Worm (Caenorhabditis elegans) whole organism, young adult: ENCODE results near the gene T22B7.3.

Source experiments
- C06A6.2 ChIP-seq: fragments of 200-800 bp; sonication (Bioruptor generic); conservative IDR thresholded peaks from 2 replicates; pipeline ENCODE4 v1.3.6; 2022; ENCODE audit warnings: missing genetic modification characterization, missing compliant biosample characterization
- F23B12.7 ChIP-seq: sonication (generic microtip); optimal IDR thresholded peaks from 2 replicates; lab custom pipeline; 2017; ENCODE audit warnings: missing genetic modification characterization, mild to moderate bottlenecking, missing compliant biosample characterization, antibody characterized with exemption, moderate library complexity; ENCODE audit not compliant: insufficient read depth
- T07F8.4 ChIP-seq: sonication (generic microtip); optimal IDR thresholded peaks from 2 replicates; lab custom pipeline; 2016; ENCODE audit warnings: mild to moderate bottlenecking, missing genetic modification characterization, moderate library complexity, missing compliant biosample characterization
- Y67H2A.10 ChIP-seq: fragments of 200-800 bp; sonication (Bioruptor generic); conservative IDR thresholded peaks from 2 replicates; pipeline ENCODE4 v1.3.6; 2022; ENCODE audit warnings: missing genetic modification reagents, missing genetic modification characterization, missing compliant biosample characterization
- cebp-2 ChIP-seq: fragments of 200-800 bp; sonication (Bioruptor generic); IDR thresholded peaks from 2 replicates; pipeline ENCODE4 v1.3.6; 2022; ENCODE audit warnings: missing genetic modification characterization, missing compliant biosample characterization
- ceh-27 ChIP-seq: fragments of 200-800 bp; sonication (Bioruptor generic); optimal IDR thresholded peaks from 2 replicates; lab custom pipeline; 2018; ENCODE audit warnings: mild to moderate bottlenecking, missing genetic modification characterization, moderate library complexity, missing compliant biosample characterization
- ceh-79 ChIP-seq: sonication (generic microtip); optimal IDR thresholded peaks from 2 replicates; lab custom pipeline; 2017; ENCODE audit warnings: mild to moderate bottlenecking, missing genetic modification characterization, missing compliant biosample characterization
- chd-7 ChIP-seq: sonication (generic microtip); optimal IDR thresholded peaks from 2 replicates; lab custom pipeline; 2016; ENCODE audit warnings: mild to moderate bottlenecking, missing genetic modification characterization, moderate library complexity, missing compliant biosample characterization
- die-1 ChIP-seq: sonication (generic microtip); optimal IDR thresholded peaks from 2 replicates; lab custom pipeline; 2016; ENCODE audit warnings: missing genotype, mild to moderate bottlenecking, missing genetic modification characterization, missing compliant biosample characterization
- dox-1 ChIP-seq: fragments of 200-800 bp; sonication (Bioruptor generic); IDR thresholded peaks from 2 replicates; pipeline ENCODE4 v1.3.6; 2022; ENCODE audit warnings: missing genetic modification reagents, missing genetic modification characterization, missing compliant biosample characterization
- efl-1 ChIP-seq: fragments of 150-350 bp; optimal IDR thresholded peaks from 2 replicates; lab custom pipeline; 2014; ENCODE audit warnings: missing biosample characterization, missing genetic modification reagents, missing genetic modification characterization
- egl-44 ChIP-seq: fragments of 200-800 bp; sonication (Bioruptor generic); IDR thresholded peaks from 2 replicates; pipeline ENCODE4 v1.3.6; 2022; ENCODE audit warnings: missing genetic modification reagents, missing genetic modification characterization, missing compliant biosample characterization
- egrh-3 ChIP-seq: fragments of 200-800 bp; sonication (Bioruptor generic); IDR thresholded peaks from 2 replicates; pipeline ENCODE4 v1.3.6; 2022; ENCODE audit warnings: missing genetic modification reagents, missing genetic modification characterization, missing compliant biosample characterization
- ekl-4 ChIP-seq: fragments of 200-800 bp; sonication (Bioruptor generic); IDR thresholded peaks from 2 replicates; pipeline ENCODE4 v1.3.6; 2022; ENCODE audit warnings: missing genetic modification reagents, missing genetic modification characterization, missing compliant biosample characterization
- ets-4 ChIP-seq: fragments of 200-800 bp; sonication (Bioruptor generic); optimal IDR thresholded peaks from 2 replicates; lab custom pipeline; 2018; ENCODE audit warnings: mild to moderate bottlenecking, missing genetic modification characterization, missing compliant biosample characterization
- fkh-3 ChIP-seq: sonication (generic microtip); optimal IDR thresholded peaks from 2 replicates; lab custom pipeline; 2016; ENCODE audit warnings: mild to moderate bottlenecking, missing genetic modification characterization, missing compliant biosample characterization
- hmg-1.2 ChIP-seq: fragments of 200-800 bp; sonication (Bioruptor generic); IDR thresholded peaks from 2 replicates; pipeline ENCODE4 v1.3.6; 2022; ENCODE audit warnings: missing genetic modification reagents, missing genetic modification characterization, missing compliant biosample characterization
- lag-1 ChIP-seq: fragments of 200-800 bp; sonication (Bioruptor generic); IDR thresholded peaks from 2 replicates; pipeline ENCODE4 v1.3.6; 2022; ENCODE audit warnings: missing genetic modification reagents, missing genetic modification characterization, missing compliant biosample characterization
- lsy-27 ChIP-seq: sonication (generic microtip); optimal IDR thresholded peaks from 2 replicates; lab custom pipeline; 2017; ENCODE audit warnings: missing genetic modification characterization, mild to moderate bottlenecking, missing compliant biosample characterization, antibody characterized with exemption, missing genotype, borderline replicate concordance; ENCODE audit not compliant: insufficient read depth
- madf-3 ChIP-seq: fragments of 200-800 bp; sonication (Bioruptor generic); IDR thresholded peaks from 2 replicates; pipeline ENCODE4 v1.3.6; 2022; ENCODE audit warnings: missing genetic modification reagents, missing genetic modification characterization, missing compliant biosample characterization
- madf-6 ChIP-seq: fragments of 200-800 bp; sonication (Bioruptor generic); IDR thresholded peaks from 2 replicates; pipeline ENCODE4 v1.3.6; 2022; ENCODE audit warnings: missing genetic modification reagents, missing genetic modification characterization, missing compliant biosample characterization
- mel-28 ChIP-seq: sonication (generic microtip); optimal IDR thresholded peaks from 2 replicates; lab custom pipeline; 2016; ENCODE audit warnings: borderline replicate concordance, mild to moderate bottlenecking, missing genetic modification characterization, missing compliant biosample characterization
- mxl-1 ChIP-seq: sonication (generic microtip); optimal IDR thresholded peaks from 2 replicates; lab custom pipeline; 2016; ENCODE audit warnings: missing genetic modification characterization, missing compliant biosample characterization
- nfya-1 ChIP-seq: sonication (generic microtip); optimal IDR thresholded peaks from 2 replicates; lab custom pipeline; 2017; ENCODE audit warnings: antibody characterized with exemption, missing compliant biosample characterization, missing genetic modification characterization, borderline replicate concordance; ENCODE audit not compliant: insufficient read depth
- nhr-27 ChIP-seq: fragments of 200-800 bp; sonication (Bioruptor generic); optimal IDR thresholded peaks from 2 replicates; lab custom pipeline; 2018; ENCODE audit warnings: mild to moderate bottlenecking, missing genetic modification characterization, moderate library complexity, missing compliant biosample characterization
- nhr-80 ChIP-seq: sonication (generic microtip); optimal IDR thresholded peaks from 2 replicates; lab custom pipeline; 2016; ENCODE audit warnings: missing genetic modification characterization, missing compliant biosample characterization
- nhr-90 ChIP-seq: sonication (generic microtip); optimal IDR thresholded peaks from 2 replicates; lab custom pipeline; 2016; ENCODE audit warnings: missing genotype, mild to moderate bottlenecking, missing genetic modification characterization, missing compliant biosample characterization
- rcor-1 ChIP-seq: fragments of 200-800 bp; sonication (Bioruptor generic); IDR thresholded peaks from 2 replicates; pipeline ENCODE4 v1.3.6; 2022; ENCODE audit warnings: missing genetic modification reagents, missing genetic modification characterization, missing compliant biosample characterization
- rec-8 ChIP-seq, 2 experiments: sonication (generic microtip); optimal IDR thresholded peaks; 2 replicates each; lab custom pipeline; 2016; ENCODE audit warnings: mild to moderate bottlenecking in 2 of 2, missing genetic modification characterization in 2 of 2, missing genetic modification reagents in 2 of 2, missing genotype in 2 of 2, missing biosample characterization in 1 of 2, missing compliant biosample characterization in 1 of 2, moderate library complexity in 1 of 2
- rpc-1 ChIP-seq, 2 experiments: fragments of 150-350 bp in 1 of 2; sonication (generic microtip) in 1 of 2; optimal IDR thresholded peaks; 2 replicates each; lab custom pipeline; 2014 to 2018; ENCODE audit warnings: missing biosample characterization in 1 of 2, missing genetic modification characterization in 1 of 2, missing genetic modification reagents in 1 of 2, missing genotype in 1 of 2
- snpc-3.4 ChIP-seq: sonication (generic microtip); optimal IDR thresholded peaks from 2 replicates; lab custom pipeline; 2017; ENCODE audit warnings: missing genetic modification characterization, mild to moderate bottlenecking, missing compliant biosample characterization, antibody characterized with exemption, moderate library complexity, missing genotype, missing genetic modification reagents
- tbp1 ChIP-seq: fragments of 200-800 bp; sonication (Bioruptor generic); optimal IDR thresholded peaks from 2 replicates; lab custom pipeline; 2018; ENCODE audit warnings: mild to moderate bottlenecking, missing genetic modification characterization, missing compliant biosample characterization
- tbx-9 ChIP-seq: sonication (generic microtip); optimal IDR thresholded peaks from 2 replicates; lab custom pipeline; 2016; ENCODE audit warnings: borderline replicate concordance, missing genetic modification characterization, inconsistent platforms, missing compliant biosample characterization
- zfh-2 ChIP-seq: fragments of 200-800 bp; sonication (Bioruptor generic); conservative IDR thresholded peaks from 2 replicates; pipeline ENCODE4 v1.3.6; 2022; ENCODE audit warnings: missing genetic modification reagents, missing genetic modification characterization, missing compliant biosample characterization
- ztf-6 ChIP-seq: fragments of 200-800 bp; sonication (Bioruptor generic); IDR thresholded peaks from 2 replicates; pipeline ENCODE4 v1.3.6; 2022; ENCODE audit warnings: missing genetic modification reagents, missing genetic modification characterization, missing compliant biosample characterization

Gene T22B7.3

ce11 chrX:5686065-5686464 is 38.9 kb downstream of the T22B7.3 start, which contains the start of gene set-20:
TSS of gene set-20 (minus strand) at chrX:5686158.
- peak; percentile 1 for TF ChIP-seq die-1 (tag; lab: Kevin White, UChicago)
- peak; percentile 26 for TF ChIP-seq F23B12.7
- TF ChIP-seq zfh-2 (GFP tag; lab: Robert Waterston, UW) = peak; percentile 65
- peak; percentile 70 for TF ChIP-seq dox-1 (GFP tag; lab: Robert Waterston, UW)
- peak; percentile 23 for TF ChIP-seq ceh-27 (GFP tag; lab: Kevin White, UChicago)
- no peak for TF ChIP-seq cebp-2 (GFP tag; lab: Robert Waterston, UW)
- TF ChIP-seq madf-3 (GFP tag; lab: Robert Waterston, UW) = no peak
- TF ChIP-seq hmg-1.2 = 0 out of 2 replicates have a peak, but pooled peaks have one; percentile 48
- peak; percentile 44 for TF ChIP-seq nhr-80 (tag; lab: Kevin White, UChicago)

ce11 chrX:5689077-5689476 is 41.9 kb downstream of the T22B7.3 start:
- no peak for TF ChIP-seq snpc-3.4 (tag; lab: Kevin White, UChicago)
- TF ChIP-seq fkh-3 (tag; lab: Kevin White, UChicago) = no peak
- no peak for TF ChIP-seq nhr-27 (tag; lab: Kevin White, UChicago)
- TF ChIP-seq egl-44 (GFP tag; lab: Robert Waterston, UW) = no peak
- no peak for TF ChIP-seq tbx-9 (tag; lab: Kevin White, UChicago)
- no peak for TF ChIP-seq egrh-3 (GFP tag; lab: Robert Waterston, UW)
- TF ChIP-seq cebp-2 (GFP tag; lab: Robert Waterston, UW) = no peak
- no peak for TF ChIP-seq ets-4 (GFP tag; lab: Kevin White, UChicago)
- TF ChIP-seq Y67H2A.10 (GFP tag; lab: Robert Waterston, UW) = no peak
- TF ChIP-seq efl-1 (GFP tag; lab: Kevin White, UChicago) = no peak
- no peak for TF ChIP-seq madf-6 (GFP tag; lab: Robert Waterston, UW)
- TF ChIP-seq mel-28 (tag; lab: Kevin White, UChicago) = no peak
- TF ChIP-seq rec-8 (tag; optimal IDR thresholded peaks at IDR 0.05; lab: Kevin White, UChicago) = no peak
- no peak for TF ChIP-seq mxl-1 (tag; lab: Kevin White, UChicago)
- TF ChIP-seq lag-1 (GFP tag; lab: Robert Waterston, UW) = no peak

DNA sequence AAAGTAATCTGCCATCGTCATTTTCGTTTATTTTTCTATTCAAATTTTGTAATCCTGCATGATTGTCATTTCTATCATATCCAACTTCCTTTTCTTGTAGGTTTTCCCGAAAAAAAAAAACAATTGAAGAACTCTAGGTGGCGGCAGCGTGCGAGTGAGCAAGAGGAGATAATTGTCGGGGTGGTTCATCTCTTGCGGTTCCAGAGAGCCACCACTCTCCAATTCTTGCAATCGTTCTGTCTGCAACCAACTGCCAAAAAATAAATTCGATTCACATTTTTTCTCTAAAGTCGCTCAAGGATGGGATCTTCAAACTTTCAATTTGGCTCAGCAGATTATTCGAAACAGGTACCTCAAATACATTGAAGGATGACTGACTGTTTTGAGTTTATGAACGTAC is 44.9 kb downstream of the T22B7.3 start, which contains the start of gene W01C8.1:
TSS of gene W01C8.1 (plus strand) at position 301 of the 400 bp plus-strand sequence.
- no peak for TF ChIP-seq T07F8.4 (tag; lab: Kevin White, UChicago)
- no peak for TF ChIP-seq ekl-4
- TF ChIP-seq C06A6.2 (GFP tag; lab: Robert Waterston, UW) = no peak
- TF ChIP-seq lsy-27 (tag; lab: Kevin White, UChicago) = no peak
- TF ChIP-seq nfya-1 (tag; lab: Kevin White, UChicago) = no peak
- no peak for TF ChIP-seq rpc-1 (optimal IDR thresholded peaks at IDR 0.05; lab: Kevin White, UChicago)
- TF ChIP-seq rpc-1 (tag; optimal IDR thresholded peaks at IDR 0.05; lab: Kevin White, UChicago) = no peak
- no peak for TF ChIP-seq nhr-90 (tag; lab: Kevin White, UChicago)
- TF ChIP-seq ztf-6 = no peak
- TF ChIP-seq ceh-79 (tag; lab: Kevin White, UChicago) = no peak
- TF ChIP-seq rcor-1 (GFP tag; lab: Robert Waterston, UW) = no peak
- no peak for TF ChIP-seq tbp1 (GFP tag; lab: Kevin White, UChicago)
- TF ChIP-seq F23B12.7 = no peak
- no peak for TF ChIP-seq chd-7 (tag; lab: Kevin White, UChicago)
